Fruit fly (Drosophila melanogaster): ENCODE measurements around the gene Grl65a.

Gene Grl65a

DNA sequence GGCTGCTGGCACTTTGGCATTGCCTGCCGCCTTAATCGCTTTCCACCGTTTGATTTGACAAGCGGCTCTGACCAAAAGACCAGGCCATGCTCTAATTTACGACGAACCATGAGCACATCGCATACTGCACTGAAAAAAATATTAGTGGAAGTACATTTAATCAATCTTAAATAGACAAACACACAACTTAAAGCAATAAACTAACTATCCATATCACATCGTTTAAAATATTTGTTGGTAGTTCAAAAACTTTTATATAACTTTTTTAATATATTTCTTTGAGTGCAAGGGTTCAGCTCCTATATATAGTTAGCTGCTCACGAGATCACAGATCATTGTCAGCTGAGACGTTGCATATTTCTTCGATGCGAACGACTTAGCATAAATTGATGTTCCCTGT is 38.2 kb upstream of the Grl65a start (continued):
- TF ChIP-seq CG10654 (GFP tag; optimal IDR thresholded peaks at IDR 0.05) (peak; percentile 42), CG17802 (tag; optimal IDR thresholded peaks at IDR 0.05) (no peak), Myb (GFP tag; optimal IDR thresholded peaks at IDR 0.05) (no peak), Hand (GFP tag; optimal IDR thresholded peaks at IDR 0.05) (no peak), Eip74EF (GFP tag; optimal IDR thresholded peaks at IDR 0.05) (peak in 1 of 2 experiments; percentile 67), CG12236 (GFP tag; optimal IDR thresholded peaks at IDR 0.05) (no peak), CG14710 (tag; optimal IDR thresholded peaks at IDR 0.05) (peak; percentile 44), CG12744 (GFP tag; optimal IDR thresholded peaks at IDR 0.05) (no peak), dmrt11E (tag; optimal IDR thresholded peaks at IDR 0.05) (peak; percentile 53), CG13296 (GFP tag; optimal IDR thresholded peaks at IDR 0.05) (peak; percentile 77), CG10462 (GFP tag; optimal IDR thresholded peaks at IDR 0.05) (peak; percentile 16), twi (tag; optimal IDR thresholded peaks at IDR 0.05) (peak; percentile 28), CG12942 (GFP tag; optimal IDR thresholded peaks at IDR 0.05) (peak; percentile 38), CG11723 (GFP tag; optimal IDR thresholded peaks at IDR 0.05) (peak; percentile 32), CG4328 (GFP tag; optimal IDR thresholded peaks at IDR 0.05) (peak; percentile 79), Atf-2 (GFP tag; optimal IDR thresholded peaks at IDR 0.05) (no peak), zen (tag; optimal IDR thresholded peaks at IDR 0.05) (peak; percentile 51), corto (GFP tag; optimal IDR thresholded peaks at IDR 0.05) (no peak), HLH4C (GFP tag; IDR thresholded peaks at IDR 0.05; ENCODE audit: partially characterized antibody) (no peak), stc (GFP tag; IDR thresholded peaks at IDR 0.05) (peak; percentile 32; the same call in 1 of the 2 replicates), CG10209 (GFP tag; optimal IDR thresholded peaks at IDR 0.05) (peak; percentile 53), trem (tag; optimal IDR thresholded peaks at IDR 0.05) (peak; percentile 35), CG31441 (GFP tag; IDR thresholded peaks at IDR 0.05) (peak; percentile 74), her (GFP tag; optimal IDR thresholded peaks at IDR 0.05) (no peak), CG34376 (GFP tag; optimal IDR thresholded peaks at IDR 0.05) (no peak), Drgx (GFP tag; IDR thresholded peaks at IDR 0.05) (no peak), Lpt (GFP tag; optimal IDR thresholded peaks at IDR 0.05) (no peak), cato (GFP tag; optimal IDR thresholded peaks at IDR 0.05; ENCODE audit: borderline replicate concordance) (no peak), CG43689 (GFP tag; IDR thresholded peaks at IDR 0.05) (no peak; the same call in 1 of the 2 replicates), sisA (GFP tag; IDR thresholded peaks at IDR 0.05) (no peak), CG17912 (GFP tag; optimal IDR thresholded peaks at IDR 0.05) (peak; percentile 17), sna (GFP tag; IDR thresholded peaks at IDR 0.05; ENCODE audit: partially characterized antibody) (no peak), CG9727 (GFP tag; optimal IDR thresholded peaks at IDR 0.05) (peak; percentile 50), CG8281 (tag; optimal IDR thresholded peaks at IDR 0.05) (peak; percentile 18), stwl (tag; optimal IDR thresholded peaks at IDR 0.05) (no peak), lab (GFP tag; optimal IDR thresholded peaks at IDR 0.05) (peak; percentile 65), Xrp1 (GFP tag; IDR thresholded peaks at IDR 0.05) (peak; percentile 79), CG3163 (GFP tag; optimal IDR thresholded peaks at IDR 0.05) (no peak), Dfd (GFP tag; optimal IDR thresholded peaks at IDR 0.05) (no peak), ranshi (GFP tag; IDR thresholded peaks at IDR 0.05) (peak; percentile 44; the same call in 1 of the 2 replicates), CG2202 (tag; optimal IDR thresholded peaks at IDR 0.05) (peak; percentile 33), CG12219 (GFP tag; optimal IDR thresholded peaks at IDR 0.05) (peak; percentile 50), jing (GFP tag; optimal IDR thresholded peaks at IDR 0.05) (peak; percentile 29), Sox102F (GFP tag; optimal IDR thresholded peaks at IDR 0.05) (peak; percentile 85), tgo (GFP tag; IDR thresholded peaks at IDR 0.05) (peak; percentile 62), zfh1 (GFP tag; IDR thresholded peaks at IDR 0.05) (peak; percentile 56; the same call in 2 of the 3 replicates), psq (GFP tag; optimal IDR thresholded peaks at IDR 0.05) (no peak), CG14050 (GFP tag; IDR thresholded peaks at IDR 0.05) (peak; percentile 54; the same call in 2 of the 3 replicates), CG7556 (GFP tag; optimal IDR thresholded peaks at IDR 0.05) (peak; percentile 41), CG8765 (GFP tag; IDR thresholded peaks at IDR 0.05) (no peak)
